Fruit fly (Drosophila melanogaster) whole organism, embryonic: ENCODE data around the gene gammaTub37C.

Experiments
- ATbp ChIP-seq: fragments of 200-800 bp; sonication (Bioruptor generic); optimal IDR thresholded peaks from 2 replicates; lab custom pipeline; 2017; ENCODE audit warnings: missing biosample characterization, mild to moderate bottlenecking, missing genetic modification characterization, missing genetic modification reagents
- Awh ChIP-seq: fragments of 200-800 bp; sonication (Bioruptor generic); IDR thresholded peaks from 2 replicates; pipeline ENCODE4, ENCODE4 v1.3.6; 2022; ENCODE audit warnings: missing biosample characterization, missing genetic modification characterization
- Blimp-1 ChIP-seq: fragments of 200-800 bp; sonication (Bioruptor generic); optimal IDR thresholded peaks from 3 replicates; lab custom pipeline; 2018; ENCODE audit warnings: missing biosample characterization, missing genetic modification characterization, mild to moderate bottlenecking, moderate library complexity, missing genetic modification reagents
- CG10462 ChIP-seq: fragments of 200-800 bp; sonication (Bioruptor generic); optimal IDR thresholded peaks from 2 replicates; lab custom pipeline; 2016; ENCODE audit warnings: missing biosample characterization, missing genetic modification characterization
- CG11093 ChIP-seq: fragments of 200-800 bp; sonication (Bioruptor generic); IDR thresholded peaks from 3 replicates; pipeline ENCODE4 v1.3.6; 2022; ENCODE audit warnings: missing biosample characterization, missing genetic modification characterization
- CG12219 ChIP-seq: fragments of 200-800 bp; sonication (Bioruptor generic); optimal IDR thresholded peaks from 3 replicates; lab custom pipeline; 2018; ENCODE audit warnings: missing biosample characterization, mild to moderate bottlenecking, missing genetic modification characterization
- CG12236 ChIP-seq: fragments of 200-800 bp; sonication (Bioruptor generic); optimal IDR thresholded peaks from 2 replicates; lab custom pipeline; 2016; ENCODE audit warnings: missing biosample characterization, missing genetic modification characterization
- CG15269 ChIP-seq: fragments of 200-800 bp; sonication (Bioruptor generic); optimal IDR thresholded peaks from 2 replicates; lab custom pipeline; 2018; ENCODE audit warnings: missing biosample characterization, mild to moderate bottlenecking, missing genetic modification characterization, moderate library complexity
- CG1792 ChIP-seq: fragments of 200-800 bp; sonication (Bioruptor generic); optimal IDR thresholded peaks from 2 replicates; lab custom pipeline; 2016; ENCODE audit warnings: missing biosample characterization, missing genetic modification characterization
- CG2712 ChIP-seq: fragments of 200-800 bp; optimal IDR thresholded peaks from 3 replicates; lab custom pipeline; 2019; ENCODE audit warnings: missing biosample characterization, mild to moderate bottlenecking, missing genetic modification characterization, moderate library complexity
- CG31224 ChIP-seq: fragments of 200-800 bp; sonication (Bioruptor generic); IDR thresholded peaks from 2 replicates; pipeline ENCODE4 v1.3.6; 2022; ENCODE audit warnings: missing biosample characterization, missing genetic modification characterization
- CG32532 ChIP-seq: fragments of 200-800 bp; sonication (Bioruptor generic); IDR thresholded peaks from 2 replicates; pipeline ENCODE4 v1.3.6; 2022; ENCODE audit warnings: missing biosample characterization, missing genetic modification characterization
- CG3407 ChIP-seq: fragments of 200-800 bp; sonication (Bioruptor generic); optimal IDR thresholded peaks from 2 replicates; lab custom pipeline; 2018; ENCODE audit warnings: missing biosample characterization, mild to moderate bottlenecking, missing genetic modification characterization
- CG3995 ChIP-seq: fragments of 200-800 bp; sonication (Bioruptor generic); optimal IDR thresholded peaks from 3 replicates; lab custom pipeline; 2016; ENCODE audit warnings: missing biosample characterization, missing genetic modification characterization
- CG6254 ChIP-seq: fragments of 200-800 bp; sonication (Bioruptor generic); optimal IDR thresholded peaks from 3 replicates; lab custom pipeline; 2017; ENCODE audit warnings: mild to moderate bottlenecking, missing biosample characterization, missing genetic modification reagents, missing genetic modification characterization
- CG6683 ChIP-seq: fragments of 200-800 bp; sonication (Bioruptor generic); optimal IDR thresholded peaks from 2 replicates; lab custom pipeline; 2017; ENCODE audit warnings: missing biosample characterization, mild to moderate bottlenecking, missing genetic modification characterization, missing genetic modification reagents
- CG7357 ChIP-seq: fragments of 200-800 bp; sonication (Bioruptor generic); IDR thresholded peaks from 3 replicates; pipeline ENCODE4 v1.3.6; 2022; ENCODE audit warnings: missing biosample characterization, missing genetic modification characterization
- CG7556 ChIP-seq: fragments of 200-800 bp; sonication (Bioruptor generic); optimal IDR thresholded peaks from 2 replicates; lab custom pipeline; 2017; ENCODE audit warnings: missing biosample characterization, mild to moderate bottlenecking, missing genetic modification characterization
- CG7745 ChIP-seq: fragments of 200-800 bp; sonication (Bioruptor generic); optimal IDR thresholded peaks from 2 replicates; lab custom pipeline; 2018; ENCODE audit warnings: missing biosample characterization, mild to moderate bottlenecking, missing genetic modification characterization, moderate library complexity
- CG8388 ChIP-seq: fragments of 200-800 bp; sonication (Bioruptor generic); optimal IDR thresholded peaks from 2 replicates; lab custom pipeline; 2019; ENCODE audit warnings: missing biosample characterization, mild to moderate bottlenecking, missing genetic modification characterization, moderate library complexity
- CG8924 ChIP-seq: fragments of 200-800 bp; optimal IDR thresholded peaks from 3 replicates; lab custom pipeline; 2019; ENCODE audit warnings: missing biosample characterization, mild to moderate bottlenecking, missing genetic modification characterization, moderate library complexity
- Dip2 ChIP-seq: fragments of 200-800 bp; sonication (Bioruptor generic); IDR thresholded peaks from 2 replicates; pipeline ENCODE4 v1.3.6; 2022; ENCODE audit warnings: missing biosample characterization, missing genetic modification characterization
- Gsc ChIP-seq: fragments of 200-800 bp; sonication (Bioruptor generic); IDR thresholded peaks from 2 replicates; pipeline ENCODE4 v1.3.6; 2022; ENCODE audit warnings: missing biosample characterization, missing genetic modification characterization
- HLH4C ChIP-seq: fragments of 200-800 bp; sonication (Bioruptor generic); IDR thresholded peaks from 3 replicates; pipeline ENCODE4 v1.3.6; 2022; ENCODE audit warnings: missing biosample characterization, missing genetic modification characterization; ENCODE audit not compliant: partially characterized antibody
- Hmr ChIP-seq: fragments of 200-800 bp; sonication (Bioruptor generic); optimal IDR thresholded peaks from 3 replicates; lab custom pipeline; 2017; ENCODE audit warnings: mild to moderate bottlenecking, missing biosample characterization, missing genetic modification reagents, missing genetic modification characterization
- Lhr ChIP-seq: fragments of 200-800 bp; sonication (Bioruptor generic); optimal IDR thresholded peaks from 3 replicates; lab custom pipeline; 2017; ENCODE audit warnings: mild to moderate bottlenecking, missing biosample characterization, missing genetic modification reagents, missing genetic modification characterization
- Med ChIP-seq: fragments of 200-800 bp; sonication (Bioruptor generic); peaks from one replicate; lab custom pipeline; 2016; ENCODE audit warnings: missing biosample characterization, missing genetic modification characterization, mild to moderate bottlenecking, inconsistent platforms, moderate library complexity
- Myb ChIP-seq: fragments of 200-800 bp; sonication (Bioruptor generic); optimal IDR thresholded peaks from 2 replicates; lab custom pipeline; 2016; ENCODE audit warnings: missing biosample characterization, missing genetic modification characterization
- Sox100B ChIP-seq: fragments of 200-800 bp; sonication (Bioruptor generic); optimal IDR thresholded peaks from 3 replicates; lab custom pipeline; 2018; ENCODE audit warnings: missing biosample characterization, mild to moderate bottlenecking, missing genetic modification characterization
- amos ChIP-seq: fragments of 200-800 bp; sonication (Bioruptor generic); IDR thresholded peaks from 2 replicates; pipeline ENCODE4 v1.3.6; 2022; ENCODE audit warnings: missing biosample characterization, missing genetic modification characterization; ENCODE audit not compliant: partially characterized antibody
- ase ChIP-seq: fragments of 200-800 bp; sonication (Bioruptor generic); IDR thresholded peaks from 3 replicates; pipeline ENCODE4 v1.3.6; 2022; ENCODE audit warnings: missing biosample characterization, missing genetic modification characterization
- br ChIP-seq: fragments of >200 bp; optimal IDR thresholded peaks from 2 replicates; lab custom pipeline; 2017
- btn ChIP-seq: fragments of 200-800 bp; sonication (Bioruptor generic); optimal IDR thresholded peaks from 2 replicates; lab custom pipeline; 2016; ENCODE audit warnings: missing biosample characterization, missing genetic modification characterization
- crol ChIP-seq: fragments of 200-800 bp; sonication (Bioruptor generic); IDR thresholded peaks from 2 replicates; pipeline ENCODE4 v1.3.6; 2022; ENCODE audit warnings: missing biosample characterization, missing genetic modification characterization
- eve ChIP-seq, 2 experiments: fragments of >200 bp; optimal IDR thresholded peaks; 2 replicates each; lab custom pipeline; 2017; ENCODE audit warnings: missing biosample characterization in 2 of 2, missing genetic modification characterization in 2 of 2
- gem ChIP-seq: fragments of 200-800 bp; sonication (Bioruptor generic); optimal IDR thresholded peaks from 2 replicates; lab custom pipeline; 2019; ENCODE audit warnings: missing biosample characterization, mild to moderate bottlenecking, missing genetic modification characterization, moderate library complexity
- kni ChIP-seq: fragments of 200-800 bp; sonication (Bioruptor generic); optimal IDR thresholded peaks from 3 replicates; lab custom pipeline; 2017; ENCODE audit warnings: mild to moderate bottlenecking, missing biosample characterization, missing genetic modification reagents, missing genetic modification characterization
- lov ChIP-seq, 2 experiments: fragments of 200-800 bp in 1 of 2; fragments of >200 bp in 1 of 2; sonication (Bioruptor generic) in 1 of 2; IDR thresholded peaks in 1 of 2; optimal IDR thresholded peaks in 1 of 2; 2 replicates in 1 of 2; 3 replicates in 1 of 2; pipeline versions ENCODE4 v1.3.6 to Lab custom; 2017 to 2022; ENCODE audit warnings: missing biosample characterization in 1 of 2, missing genetic modification characterization in 1 of 2
- mam ChIP-seq: fragments of 200-800 bp; sonication (Bioruptor generic); optimal IDR thresholded peaks from 3 replicates; lab custom pipeline; 2016; ENCODE audit warnings: missing biosample characterization, missing genetic modification characterization
- nau ChIP-seq: fragments of 200-800 bp; sonication (Bioruptor generic); optimal IDR thresholded peaks from 3 replicates; lab custom pipeline; 2017; ENCODE audit warnings: missing biosample characterization, mild to moderate bottlenecking, missing genetic modification characterization, missing genetic modification reagents
- p53 ChIP-seq: fragments of 200-800 bp; sonication (Bioruptor generic); optimal IDR thresholded peaks from 2 replicates; lab custom pipeline; 2016; ENCODE audit warnings: missing biosample characterization, missing genetic modification characterization
- ranshi ChIP-seq: fragments of 200-800 bp; sonication (Bioruptor generic); IDR thresholded peaks from 2 replicates; pipeline ENCODE4 v1.3.6; 2022; ENCODE audit warnings: missing biosample characterization, missing genetic modification characterization
- ro ChIP-seq: fragments of 200-800 bp; sonication (Bioruptor generic); IDR thresholded peaks from 2 replicates; pipeline ENCODE4 v1.3.6; 2022; ENCODE audit warnings: missing biosample characterization, missing genetic modification characterization
- sens ChIP-seq: fragments of 200-800 bp; sonication (Bioruptor generic); peaks from one replicate; lab custom pipeline; 2016; ENCODE audit warnings: missing biosample characterization, missing genetic modification characterization
- so ChIP-seq: fragments of 200-800 bp; sonication (Bioruptor generic); IDR thresholded peaks from 3 replicates; pipeline ENCODE4 v1.3.6; 2022; ENCODE audit warnings: missing biosample characterization, missing genetic modification characterization
- tap ChIP-seq: fragments of 200-800 bp; optimal IDR thresholded peaks from 3 replicates; lab custom pipeline; 2019; ENCODE audit warnings: missing biosample characterization, mild to moderate bottlenecking, missing genetic modification characterization, moderate library complexity
- vfl ChIP-seq: fragments of 200-800 bp; sonication (Bioruptor generic); optimal IDR thresholded peaks from 2 replicates; lab custom pipeline; 2016; ENCODE audit warnings: missing biosample characterization, missing genetic modification characterization
- vvl ChIP-seq: fragments of 200-800 bp; sonication (Bioruptor generic); IDR thresholded peaks from 2 replicates; pipeline ENCODE4 v1.3.6; 2022; ENCODE audit warnings: missing biosample characterization, missing genetic modification characterization

Gene gammaTub37C

dm6 chr2L:19159552-19160406 lies 25.7 kb downstream of the gammaTub37C start (continued):
- TF ChIP-seq kni (no peak), CG7745 (no peak), HLH4C (GFP tag; lab: Robert Waterston, UW) (no peak), amos (GFP tag; lab: Robert Waterston, UW) (no peak), Gsc (no peak), Hmr (no peak), Blimp-1 (GFP tag; lab: Kevin White, UChicago) (no peak), CG31224 (GFP tag; lab: Robert Waterston, UW) (no peak), ranshi (no peak), btn (GFP tag; lab: Kevin White, UChicago) (no peak), CG8924 (tag; lab: Kevin White, UChicago) (no peak), sens (GFP tag; lab: Kevin White, UChicago) (peak; percentile 65), CG8388 (GFP tag; lab: Kevin White, UChicago) (no peak), eve (GFP tag; optimal IDR thresholded peaks at IDR 0.05; lab: Kevin White, UChicago) (peak in 1 of 2 experiments; percentile 9), CG3407 (no peak), CG11093 (0 out of 3 replicates have a peak, but pooled peaks have one; percentile 1), p53 (GFP tag; lab: Kevin White, UChicago) (no peak), so (GFP tag; lab: Robert Waterston, UW) (no peak), br (no peak), Med (peak; percentile 50), ase (GFP tag; lab: Robert Waterston, UW) (no peak), CG6683 (no peak), CG12236 (no peak), nau (GFP tag; lab: Kevin White, UChicago) (no peak), tap (tag; lab: Kevin White, UChicago) (no peak), ro (0 out of 2 replicates have a peak, but pooled peaks have one; percentile 5), CG1792 (GFP tag; lab: Kevin White, UChicago) (no peak), vfl (GFP tag; lab: Kevin White, UChicago) (no peak)

- TF ChIP-seq gem (peak; percentile 56), Myb (GFP tag; lab: Kevin White, UChicago) (peak; percentile 7), crol (GFP tag; lab: Robert Waterston, UW) (peak; percentile 53), CG7556 (GFP tag; lab: Kevin White, UChicago) (peak; percentile 32), CG32532 (GFP tag; lab: Robert Waterston, UW) (no peak), lov (optimal IDR thresholded peaks at IDR 0.05; lab: Kevin White, UChicago) (no peak), lov (GFP tag; IDR thresholded peaks at IDR 0.05; lab: Robert Waterston, UW) (0 out of 3 replicates have a peak, but pooled peaks have one; percentile 35), CG3995 (GFP tag; lab: Kevin White, UChicago) (peak; percentile 29), vvl (0 out of 2 replicates have a peak, but pooled peaks have one; percentile 35), CG6254 (GFP tag; lab: Kevin White, UChicago) (peak; percentile 50), Lhr (GFP tag; lab: Kevin White, UChicago) (peak; percentile 20), Awh (GFP tag; lab: Robert Waterston, UW) (0 out of 2 replicates have a peak, but pooled peaks have one; percentile 42), CG2712 (tag; lab: Kevin White, UChicago) (peak; percentile 62), Dip2 (no peak), ATbp (GFP tag; lab: Kevin White, UChicago) (peak; percentile 14), CG10462 (GFP tag; lab: Kevin White, UChicago) (no peak), CG12219 (GFP tag; lab: Kevin White, UChicago) (no peak), CG7357 (peak; percentile 34; the same call in 1 of the 3 replicates), mam (GFP tag; lab: Kevin White, UChicago) (peak; percentile 48), CG15269 (peak; percentile 26), Sox100B (GFP tag; lab: Kevin White, UChicago) (peak; percentile 32)
Measured at dm6 chr2L:19158679-19159551, 26.6 kb downstream of the gammaTub37C start.
